Worm (Caenorhabditis elegans) whole organism, L4/young adult: ENCODE measurements around the gene ZK177.1.

Experiments
- dao-5 ChIP-seq: sonication (generic microtip); optimal IDR thresholded peaks from 2 replicates; lab custom pipeline; 2016; ENCODE audit warnings: missing genotype, missing genetic modification characterization, moderate library complexity, missing compliant biosample characterization
- him-1 ChIP-seq: sonication (generic microtip); optimal IDR thresholded peaks from 2 replicates; lab custom pipeline; 2016; ENCODE audit warnings: missing genotype, missing genetic modification reagents, missing genetic modification characterization, missing compliant biosample characterization

ce11 chrII:5556431-5556830, 28.5 kb downstream of the ZK177.1 start, which contains the start of gene ins-11:
- TF ChIP-seq dao-5 (tag; lab: Kevin White, UChicago) (no peak), him-1 (no peak)
